Fruit fly (Drosophila melanogaster): Measurements from ENCODE around the gene ND-15.

ND-15 gene

DNA sequence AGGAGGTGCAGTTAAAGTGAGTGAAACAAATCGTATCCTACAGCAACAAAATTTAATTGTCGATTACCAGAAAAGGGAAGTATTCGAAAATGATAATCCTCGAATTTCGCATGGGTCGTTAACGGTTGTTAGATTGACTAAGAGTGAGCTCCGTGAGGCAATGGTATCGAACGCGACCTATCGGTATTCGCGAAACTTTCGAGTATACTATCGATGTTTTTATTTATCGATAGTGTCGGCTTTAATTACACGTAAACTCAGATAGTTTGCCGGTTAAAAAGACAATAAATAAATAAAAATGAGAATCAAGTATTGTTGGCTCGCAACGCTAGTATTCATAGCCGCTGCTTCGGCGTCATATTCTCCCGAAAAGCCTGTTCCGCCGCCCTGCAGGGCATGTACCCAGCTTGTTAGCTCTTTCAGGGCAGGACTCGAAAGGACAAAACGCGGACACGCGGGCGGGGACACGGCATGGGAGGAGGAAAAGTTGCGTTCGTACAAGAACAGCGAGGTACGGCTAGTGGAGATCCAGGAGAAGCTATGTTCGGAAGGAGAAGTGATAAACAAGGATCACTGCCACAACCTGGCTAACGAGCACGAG is 12.3 kb upstream of the ND-15 start, which contains the start of gene Creld (continued):
- no peak for TF ChIP-seq grn (GFP tag; optimal IDR thresholded peaks at IDR 0.05)
- no peak for TF ChIP-seq Kr (GFP tag; optimal IDR thresholded peaks at IDR 0.05)
- no peak for TF ChIP-seq so (GFP tag; IDR thresholded peaks at IDR 0.05)
- TF ChIP-seq Hr3 (GFP tag; optimal IDR thresholded peaks at IDR 0.05), result no peak
- TF ChIP-seq CG3407 (GFP tag; optimal IDR thresholded peaks at IDR 0.05), result no peak
- TF ChIP-seq Scr (GFP tag; IDR thresholded peaks at IDR 0.05; ENCODE audit: partially characterized antibody), result peak; percentile 99
- no peak for TF ChIP-seq CG12769 (tag; optimal IDR thresholded peaks at IDR 0.05)

- TF ChIP-seq CG1024 (GFP tag; IDR thresholded peaks at IDR 0.05) (no peak), CG5245 (GFP tag; optimal IDR thresholded peaks at IDR 0.05) (no peak), ro (GFP tag; IDR thresholded peaks at IDR 0.05) (no peak), Hand (GFP tag; optimal IDR thresholded peaks at IDR 0.05) (no peak), grn (GFP tag; optimal IDR thresholded peaks at IDR 0.05) (no peak), ci (GFP tag; IDR thresholded peaks at IDR 0.05) (no peak), Dip2 (GFP tag; IDR thresholded peaks at IDR 0.05) (no peak), Nf-YB (GFP tag; optimal IDR thresholded peaks at IDR 0.05) (no peak), Ets97D (GFP tag; optimal IDR thresholded peaks at IDR 0.05) (peak; percentile 6), gsb-n (tag; optimal IDR thresholded peaks at IDR 0.05) (no peak), CG17186 (GFP tag; optimal IDR thresholded peaks at IDR 0.05) (no peak), NK7.1 (GFP tag; optimal IDR thresholded peaks at IDR 0.05) (no peak), GATAe (GFP tag; conservative IDR thresholded peaks at IDR 0.05) (no peak), CG17385 (GFP tag; optimal IDR thresholded peaks at IDR 0.05) (no peak), mirr (GFP tag; optimal IDR thresholded peaks at IDR 0.05) (no peak), CG10543 (GFP tag; optimal IDR thresholded peaks at IDR 0.05) (no peak), lmd (GFP tag; IDR thresholded peaks at IDR 0.05) (no peak), Sox102F (GFP tag; optimal IDR thresholded peaks at IDR 0.05) (no peak), B-H2 (GFP tag; optimal IDR thresholded peaks at IDR 0.05) (no peak), CG14667 (GFP tag; IDR thresholded peaks at IDR 0.05) (no peak), CG4424 (GFP tag; optimal IDR thresholded peaks at IDR 0.05) (no peak), CG14050 (GFP tag; IDR thresholded peaks at IDR 0.05) (no peak), BEAF-32 (GFP tag; optimal IDR thresholded peaks at IDR 0.05) (peak; percentile 31), CG31224 (GFP tag; IDR thresholded peaks at IDR 0.05) (no peak), CG10274 (GFP tag; optimal IDR thresholded peaks at IDR 0.05) (no peak), Scr (GFP tag; IDR thresholded peaks at IDR 0.05; ENCODE audit: partially characterized antibody) (peak; percentile 14), CG7839 (tag; optimal IDR thresholded peaks at IDR 0.05) (no peak), nerfin-2 (GFP tag; IDR thresholded peaks at IDR 0.05; ENCODE audit: partially characterized antibody) (0 out of 2 replicates have a peak, but pooled peaks have one; percentile 39), MTF-1 (GFP tag; optimal IDR thresholded peaks at IDR 0.05; ENCODE audit: borderline replicate concordance) (no peak), da (GFP tag; optimal IDR thresholded peaks at IDR 0.05) (no peak), Lim3 (GFP tag; IDR thresholded peaks at IDR 0.05) (no peak), Med (GFP tag) (no peak), CG10959 (GFP tag; IDR thresholded peaks at IDR 0.05) (no peak), run (tag; optimal IDR thresholded peaks at IDR 0.05) (no peak), CG12659 (GFP tag; optimal IDR thresholded peaks at IDR 0.05) (no peak), CG3726 (GFP tag; IDR thresholded peaks at IDR 0.05) (no peak), slou (GFP tag; optimal IDR thresholded peaks at IDR 0.05) (no peak), chn (GFP tag; optimal IDR thresholded peaks at IDR 0.05) (no peak), pan (optimal IDR thresholded peaks at IDR 0.05) (no peak), pan (GFP tag; optimal IDR thresholded peaks at IDR 0.05 in 1 of 2, IDR thresholded peaks at IDR 0.05 in 1 of 2) (no peak), Dref (GFP tag; IDR thresholded peaks at IDR 0.05) (peak; percentile 55), ewg (GFP tag; optimal IDR thresholded peaks at IDR 0.05) (no peak), btn (GFP tag; optimal IDR thresholded peaks at IDR 0.05) (no peak), dmrt11E (tag; optimal IDR thresholded peaks at IDR 0.05) (no peak)
These were observed 8.0 kb upstream of the ND-15 start, which contains the start of the genes Nhe1 and Sam-S for dm6 chr2L:106540-106939. Nhe1 (minus strand) TSS chr2L:106732. Sam-S (plus strand) TSS chr2L:106903.
